Fruit fly (Drosophila melanogaster) whole organism, wandering third instar larva: ENCODE results near the gene Orc2.

Experiments used
- CG32264 ChIP-seq: fragments of 200-800 bp; sonication (Bioruptor generic); optimal IDR thresholded peaks from 2 replicates; lab custom pipeline; 2016; ENCODE audit warnings: missing biosample characterization, missing genetic modification characterization
- Dfd ChIP-seq: fragments of >200 bp; optimal IDR thresholded peaks from 2 replicates; lab custom pipeline; 2017; ENCODE audit warnings: missing biosample characterization, missing genetic modification characterization
- Dif ChIP-seq: fragments of 200-275, 200-300 bp; sonication (Bioruptor generic); optimal IDR thresholded peaks from 2 replicates; lab custom pipeline; 2018; ENCODE audit warnings: missing biosample characterization, missing genetic modification characterization; ENCODE audit not compliant: partially characterized antibody
- Hr78 ChIP-seq: fragments of >200 bp; optimal IDR thresholded peaks from 2 replicates; lab custom pipeline; 2017; ENCODE audit warnings: missing biosample characterization, missing genetic modification characterization
- Jra ChIP-seq: sonication (Bioruptor generic); optimal IDR thresholded peaks from 2 replicates; lab custom pipeline; 2016; ENCODE audit warnings: missing biosample characterization, missing genetic modification characterization
- N ChIP-seq: fragments of >200 bp; optimal IDR thresholded peaks from 2 replicates; lab custom pipeline; 2018; ENCODE audit warnings: missing biosample characterization, missing external identifiers, missing genetic modification characterization
- OdsH ChIP-seq: fragments of 200-800 bp; sonication (Bioruptor generic); optimal IDR thresholded peaks from 2 replicates; lab custom pipeline; 2016; ENCODE audit warnings: missing biosample characterization, mild to moderate bottlenecking, missing genetic modification characterization
- br ChIP-seq: fragments of 200-800 bp; sonication (Bioruptor generic); optimal IDR thresholded peaks from 2 replicates; lab custom pipeline; 2016; ENCODE audit warnings: missing biosample characterization, missing genetic modification characterization
- dl ChIP-seq, 2 experiments: fragments of 175-275, 200-275 bp in 1 of 2; fragments of 200-275 bp in 1 of 2; sonication (Bioruptor generic); optimal IDR thresholded peaks; lab custom pipeline; 2018; ENCODE audit warnings: mild to moderate bottlenecking in 2 of 2, missing biosample characterization in 2 of 2, missing genetic modification characterization in 2 of 2, moderate library complexity in 2 of 2; ENCODE audit not compliant: partially characterized antibody in 2 of 2, insufficient read depth in 1 of 2
- dsf ChIP-seq: sonication (Bioruptor generic); optimal IDR thresholded peaks from 2 replicates; lab custom pipeline; 2016; ENCODE audit warnings: missing biosample characterization, missing genetic modification characterization, borderline replicate concordance
- pan ChIP-seq: fragments of >200 bp; optimal IDR thresholded peaks from 2 replicates; lab custom pipeline; 2017
- psq ChIP-seq: fragments of 200-800 bp; sonication (Bioruptor generic); optimal IDR thresholded peaks from 3 replicates; lab custom pipeline; 2017; ENCODE audit warnings: missing biosample characterization, mild to moderate bottlenecking, missing genetic modification characterization, moderate library complexity
- sv ChIP-seq: fragments of 200-800 bp; sonication (Bioruptor generic); optimal IDR thresholded peaks from 3 replicates; lab custom pipeline; 2016; ENCODE audit warnings: missing biosample characterization, missing genetic modification characterization
- usp ChIP-seq: fragments of >200 bp; optimal IDR thresholded peaks from 2 replicates; lab custom pipeline; 2017; ENCODE audit warnings: missing biosample characterization, missing genetic modification characterization

- TF ChIP-seq N (GFP tag; lab: Kevin White, UChicago) (no peak), usp (GFP tag; lab: Kevin White, UChicago) (no peak), pan (no peak), OdsH (GFP tag; lab: Kevin White, UChicago) (no peak), sv (GFP tag; lab: Kevin White, UChicago) (no peak), CG32264 (GFP tag; lab: Kevin White, UChicago) (no peak), psq (no peak), br (GFP tag; lab: Kevin White, UChicago) (no peak), Dif (GFP tag; lab: Kevin White, UChicago) (no peak), dsf (no peak), Hr78 (no peak), Dfd (GFP tag; lab: Kevin White, UChicago) (no peak), Jra (GFP tag; lab: Kevin White, UChicago) (no peak), dl (GFP tag; optimal IDR thresholded peaks at IDR 0.05; lab: Kevin White, UChicago; ENCODE audit: insufficient read depth in 1 of 2, partially characterized antibody in 2 of 2) (no peak)
Measured at dm6 chr3R:13978078-13978559, 13.4 kb downstream of the Orc2 start.
